Fruit fly (Drosophila melanogaster): ENCODE measurements around the gene aay.

Gene aay

DNA sequence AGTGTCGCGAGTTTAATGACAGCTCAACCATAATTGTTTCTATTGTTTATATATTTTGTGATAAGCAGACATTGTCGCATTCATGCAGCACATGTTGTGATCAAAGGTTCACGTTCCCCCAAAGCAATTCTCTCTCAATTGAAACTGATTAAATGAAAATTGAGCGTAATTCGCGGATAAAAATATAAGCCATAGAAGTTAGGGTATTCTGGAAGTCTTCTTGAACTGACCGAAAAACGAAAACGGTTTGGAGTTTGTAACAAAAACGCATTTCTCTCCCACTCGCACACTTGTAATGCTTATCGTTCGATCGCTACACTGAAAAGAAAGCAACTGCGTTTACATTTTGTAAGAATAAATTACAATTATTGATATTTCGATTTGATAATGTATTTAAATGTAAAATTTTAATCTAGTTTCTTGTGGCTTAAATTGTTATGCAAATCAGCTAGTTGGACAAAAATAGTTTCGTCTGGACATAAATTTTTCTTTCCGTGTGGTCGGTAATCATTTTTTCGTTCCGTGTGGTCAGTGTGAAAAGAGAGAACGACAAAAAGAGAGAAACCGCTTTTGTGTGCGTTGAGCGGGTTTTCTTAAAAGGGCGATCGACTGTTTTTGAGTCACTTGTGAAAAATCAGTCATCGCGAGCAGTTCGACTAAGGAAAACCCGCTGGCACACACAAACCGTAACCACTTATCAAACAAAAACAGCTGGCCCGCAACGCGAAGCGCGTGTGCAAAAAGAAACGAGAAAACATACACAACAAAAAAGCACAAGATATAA is at the start of gene aay (continued):
- TF ChIP-seq Hr39 (GFP tag; optimal IDR thresholded peaks at IDR 0.05), result peak; percentile 99
- peak; percentile 98 for TF ChIP-seq Sox15 (GFP tag; optimal IDR thresholded peaks at IDR 0.05)
- peak; percentile 98 for TF ChIP-seq CG6163 (GFP tag; IDR thresholded peaks at IDR 0.05)
- TF ChIP-seq CG9139 (GFP tag; optimal IDR thresholded peaks at IDR 0.05), result peak; percentile 92
- TF ChIP-seq Blimp-1 (GFP tag; optimal IDR thresholded peaks at IDR 0.05), result peak; percentile 96
- TF ChIP-seq CG6792 (GFP tag; optimal IDR thresholded peaks at IDR 0.05), result peak; percentile 99
- peak; percentile 97 for TF ChIP-seq CG3032 (tag; optimal IDR thresholded peaks at IDR 0.05)
- peak; percentile 94 for TF ChIP-seq CG4318 (GFP tag; optimal IDR thresholded peaks at IDR 0.05)
- TF ChIP-seq Eip78C (GFP tag), result peak; percentile 100
- TF ChIP-seq CG11762 (GFP tag; optimal IDR thresholded peaks at IDR 0.05; ENCODE audit: insufficient read depth), result peak; percentile 98

DNA sequence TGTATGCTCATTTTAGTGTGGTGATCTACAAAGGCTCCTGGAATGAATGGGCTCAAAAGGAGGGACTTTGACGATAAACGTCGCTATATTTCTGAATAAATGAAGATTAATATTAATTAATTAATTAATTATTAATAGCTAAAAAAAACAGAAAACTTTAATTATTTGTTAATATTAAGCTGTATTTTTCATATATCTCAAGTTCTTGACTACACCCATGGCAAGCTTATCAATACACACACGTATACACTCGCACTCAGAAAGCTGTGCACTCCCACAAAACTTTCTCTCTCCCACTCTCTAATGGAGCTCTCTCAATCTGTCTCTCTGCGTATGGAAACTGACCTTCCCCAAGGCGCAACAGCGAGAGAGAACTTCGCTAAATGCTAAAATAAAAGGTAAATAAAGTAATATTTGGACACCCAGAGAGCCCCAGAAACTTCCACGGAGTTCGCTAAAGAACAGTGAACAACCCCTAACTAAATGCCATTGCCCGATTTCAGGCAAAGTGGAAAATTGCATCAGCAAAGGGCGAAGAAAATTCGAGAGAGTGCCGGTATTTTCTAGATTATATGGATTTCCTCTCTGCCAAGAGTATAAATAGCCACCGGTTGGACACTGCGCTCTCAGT is 49.6 kb upstream of the aay start:
- TF ChIP-seq CG6276 (GFP tag; optimal IDR thresholded peaks at IDR 0.05) (peak; percentile 83), Sox15 (GFP tag; optimal IDR thresholded peaks at IDR 0.05) (peak; percentile 7), Blimp-1 (GFP tag; optimal IDR thresholded peaks at IDR 0.05) (peak; percentile 27), CG11294 (GFP tag; IDR thresholded peaks at IDR 0.05) (peak; percentile 73), Gug (GFP tag; IDR thresholded peaks at IDR 0.05) (peak; percentile 78), CG6808 (GFP tag; optimal IDR thresholded peaks at IDR 0.05) (peak; percentile 72), Hr38 (GFP tag; optimal IDR thresholded peaks at IDR 0.05) (no peak), CG32006 (GFP tag; optimal IDR thresholded peaks at IDR 0.05) (peak; percentile 89), ss (GFP tag; optimal IDR thresholded peaks at IDR 0.05) (no peak), Eip78C (GFP tag) (peak; percentile 94), CG11902 (GFP tag; optimal IDR thresholded peaks at IDR 0.05) (peak; percentile 39), CG16779 (tag; optimal IDR thresholded peaks at IDR 0.05) (peak; percentile 72), lz (GFP tag; optimal IDR thresholded peaks at IDR 0.05) (peak; percentile 69), CG34406 (GFP tag; optimal IDR thresholded peaks at IDR 0.05) (peak; percentile 79), CG7368 (GFP tag; optimal IDR thresholded peaks at IDR 0.05) (peak; percentile 65), CG8319 (GFP tag; optimal IDR thresholded peaks at IDR 0.05) (peak; percentile 46), CG8632 (GFP tag; optimal IDR thresholded peaks at IDR 0.05) (peak; percentile 77), Met (GFP tag; optimal IDR thresholded peaks at IDR 0.05) (peak; percentile 81), cyc (GFP tag; optimal IDR thresholded peaks at IDR 0.05) (peak; percentile 68), Hr39 (GFP tag; optimal IDR thresholded peaks at IDR 0.05) (peak; percentile 36), CG6854 (GFP tag; optimal IDR thresholded peaks at IDR 0.05) (peak; percentile 18), dac (GFP tag; optimal IDR thresholded peaks at IDR 0.05) (peak; percentile 49), CG3919 (GFP tag; optimal IDR thresholded peaks at IDR 0.05) (peak; percentile 86), topi (GFP tag; optimal IDR thresholded peaks at IDR 0.05) (peak; percentile 81), Sox102F (GFP tag; optimal IDR thresholded peaks at IDR 0.05) (peak; percentile 65), salr (GFP tag; optimal IDR thresholded peaks at IDR 0.05) (peak; percentile 8 to 56), fd85E (GFP tag; optimal IDR thresholded peaks at IDR 0.05) (peak; percentile 0), net (GFP tag; optimal IDR thresholded peaks at IDR 0.05) (peak; percentile 64), CG6163 (GFP tag; IDR thresholded peaks at IDR 0.05) (peak; percentile 85), CG8119 (GFP tag; IDR thresholded peaks at IDR 0.05) (peak; percentile 91), fd59A (GFP tag; optimal IDR thresholded peaks at IDR 0.05) (peak; percentile 50), achi (GFP tag; optimal IDR thresholded peaks at IDR 0.05) (peak; percentile 83), Eip93F (GFP tag; optimal IDR thresholded peaks at IDR 0.05) (peak; percentile 25), Smox (GFP tag; optimal IDR thresholded peaks at IDR 0.05) (peak; percentile 84), CG6792 (GFP tag; optimal IDR thresholded peaks at IDR 0.05) (peak; percentile 71), Ets21C (GFP tag; optimal IDR thresholded peaks at IDR 0.05) (peak; percentile 4), Sox14 (GFP tag; optimal IDR thresholded peaks at IDR 0.05) (peak; percentile 69), CG11762 (GFP tag; optimal IDR thresholded peaks at IDR 0.05; ENCODE audit: insufficient read depth) (peak; percentile 68), dsx (GFP tag; optimal IDR thresholded peaks at IDR 0.05; ENCODE audit: poor library complexity, severe bottlenecking) (no peak), vri (GFP tag; optimal IDR thresholded peaks at IDR 0.05) (peak; percentile 54), fkh (GFP tag; optimal IDR thresholded peaks at IDR 0.05) (peak; percentile 20), CG1621 (tag; optimal IDR thresholded peaks at IDR 0.05) (peak; percentile 31), Ets96B (tag; optimal IDR thresholded peaks at IDR 0.05) (peak; percentile 69)

Data from whole organism, prepupa.